Worm (Caenorhabditis elegans): ENCODE data around the gene T25B9.3.
A peak's percentile ranks its signal among the peaks of the same experiment; 100 is the strongest.

DNA sequence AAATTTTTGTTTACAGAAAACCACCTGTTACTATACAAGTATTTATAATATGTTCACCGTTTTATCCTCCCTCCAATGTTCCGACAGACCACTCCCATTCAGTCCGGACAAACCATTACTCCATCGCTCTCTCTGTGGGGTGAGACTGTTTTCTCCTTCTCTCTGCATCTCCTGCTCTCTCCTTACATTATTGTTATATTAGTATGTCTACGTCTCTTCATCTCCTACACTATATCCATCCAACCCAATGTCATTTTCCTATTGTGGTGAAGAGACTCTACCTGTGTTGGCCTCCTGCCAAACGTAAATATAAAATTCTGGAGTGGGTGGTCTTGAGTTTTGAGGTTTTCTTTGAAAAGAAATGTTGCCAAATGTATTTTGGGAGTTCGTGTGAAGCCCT is 30.0 kb upstream of the T25B9.3 start:
- no peak for TF ChIP-seq snpc-4 (tag; optimal IDR thresholded peaks at IDR 0.05)
- no peak for TF ChIP-seq lin-13 (tag; optimal IDR thresholded peaks at IDR 0.05)
- TF ChIP-seq mep-1 (tag; optimal IDR thresholded peaks at IDR 0.05): no peak
- TF ChIP-seq blmp-1 (tag; optimal IDR thresholded peaks at IDR 0.05): no peak
- peak; percentile 7 for TF ChIP-seq pha-4 (tag; optimal IDR thresholded peaks at IDR 0.05)
- TF ChIP-seq tbx-8 (GFP tag; optimal IDR thresholded peaks at IDR 0.05): no peak
- no peak for TF ChIP-seq nhr-237 (tag; optimal IDR thresholded peaks at IDR 0.05)
- TF ChIP-seq nhr-76 (tag; optimal IDR thresholded peaks at IDR 0.05): no peak
- no peak for TF ChIP-seq elt-3 (tag; optimal IDR thresholded peaks at IDR 0.05)
- TF ChIP-seq ces-1 (GFP tag; optimal IDR thresholded peaks at IDR 0.05): no peak
- TF ChIP-seq ceh-43 (GFP tag; optimal IDR thresholded peaks at IDR 0.05): no peak

All from whole organism, mixed stage, embryonic.